Fruit fly (Drosophila melanogaster) whole organism, embryonic: Measurements from ENCODE around the gene MRG15.

Source experiments
- Antp ChIP-seq: fragments of 200-800 bp; sonication (Bioruptor generic); optimal IDR thresholded peaks from 3 replicates; lab custom pipeline; 2016; ENCODE audit warnings: missing biosample characterization, missing genetic modification characterization
- B-H2 ChIP-seq: fragments of 200-800 bp; sonication (Bioruptor generic); optimal IDR thresholded peaks from 2 replicates; lab custom pipeline; 2018; ENCODE audit warnings: missing biosample characterization, mild to moderate bottlenecking, missing genetic modification characterization
- CG10274 ChIP-seq: fragments of 200-800 bp; sonication (Bioruptor generic); optimal IDR thresholded peaks from 3 replicates; lab custom pipeline; 2017; ENCODE audit warnings: missing biosample characterization, mild to moderate bottlenecking, missing genetic modification characterization
- CG10321 ChIP-seq: fragments of 200-800 bp; sonication (Bioruptor generic); IDR thresholded peaks from 2 replicates; pipeline ENCODE4 v1.3.6; 2022; ENCODE audit warnings: missing biosample characterization, missing genetic modification characterization
- CG11247 ChIP-seq: fragments of 200-800 bp; sonication (Bioruptor generic); IDR thresholded peaks from 2 replicates; pipeline ENCODE4 v1.3.6; 2022; ENCODE audit warnings: missing biosample characterization, missing genetic modification characterization
- CG11456 ChIP-seq: fragments of 200-800 bp; sonication (Bioruptor generic); IDR thresholded peaks from 3 replicates; pipeline ENCODE4 v1.3.6; 2022; ENCODE audit warnings: missing biosample characterization, missing genetic modification characterization
- CG12659 ChIP-seq: fragments of 200-800 bp; sonication (Bioruptor generic); optimal IDR thresholded peaks from 3 replicates; lab custom pipeline; 2017; ENCODE audit warnings: mild to moderate bottlenecking, missing biosample characterization, missing genetic modification reagents, missing genetic modification characterization
- CG12744 ChIP-seq: fragments of 200-800 bp; sonication (Bioruptor generic); optimal IDR thresholded peaks from 2 replicates; lab custom pipeline; 2016; ENCODE audit warnings: missing biosample characterization, missing genetic modification characterization
- CG13296 ChIP-seq: fragments of 200-800 bp; sonication (Bioruptor generic); optimal IDR thresholded peaks from 3 replicates; lab custom pipeline; 2018; ENCODE audit warnings: missing biosample characterization, mild to moderate bottlenecking, missing genetic modification characterization
- CG15011 ChIP-seq: fragments of 200-800 bp; sonication (Bioruptor generic); optimal IDR thresholded peaks from 3 replicates; lab custom pipeline; 2018; ENCODE audit warnings: missing biosample characterization, mild to moderate bottlenecking, missing genetic modification characterization
- CG15696 ChIP-seq: fragments of 200-800 bp; sonication (Bioruptor generic); optimal IDR thresholded peaks from 2 replicates; lab custom pipeline; 2019; ENCODE audit warnings: missing biosample characterization, mild to moderate bottlenecking, missing genetic modification characterization, moderate library complexity
- CG1602 ChIP-seq: fragments of 200-800 bp; sonication (Bioruptor generic); optimal IDR thresholded peaks from 3 replicates; lab custom pipeline; 2016; ENCODE audit warnings: missing biosample characterization, missing genetic modification characterization
- CG3163 ChIP-seq: fragments of 200-800 bp; sonication (Bioruptor generic); optimal IDR thresholded peaks from 3 replicates; lab custom pipeline; 2016; ENCODE audit warnings: missing biosample characterization, missing genetic modification characterization
- CG6683 ChIP-seq: fragments of 200-800 bp; sonication (Bioruptor generic); optimal IDR thresholded peaks from 2 replicates; lab custom pipeline; 2017; ENCODE audit warnings: missing biosample characterization, mild to moderate bottlenecking, missing genetic modification characterization, missing genetic modification reagents
- CG6791 ChIP-seq: fragments of 200-800 bp; sonication (Bioruptor generic); IDR thresholded peaks from 3 replicates; pipeline ENCODE4 v1.3.6; 2022; ENCODE audit warnings: missing biosample characterization, missing genetic modification characterization; ENCODE audit not compliant: partially characterized antibody
- CG6854 ChIP-seq: fragments of 200-800 bp; sonication (Bioruptor generic); optimal IDR thresholded peaks from 3 replicates; lab custom pipeline; 2017; ENCODE audit warnings: missing biosample characterization, mild to moderate bottlenecking, missing genetic modification characterization
- CG7271 ChIP-seq: fragments of 200-800 bp; sonication (Bioruptor generic); optimal IDR thresholded peaks from 2 replicates; lab custom pipeline; 2018; ENCODE audit warnings: missing biosample characterization, mild to moderate bottlenecking, missing genetic modification characterization, moderate library complexity
- CG8388 ChIP-seq: fragments of 200-800 bp; sonication (Bioruptor generic); optimal IDR thresholded peaks from 2 replicates; lab custom pipeline; 2019; ENCODE audit warnings: missing biosample characterization, mild to moderate bottlenecking, missing genetic modification characterization, moderate library complexity
- CG9797 ChIP-seq: fragments of 200-800 bp; sonication (Bioruptor generic); optimal IDR thresholded peaks from 3 replicates; lab custom pipeline; 2018; ENCODE audit warnings: missing biosample characterization, mild to moderate bottlenecking, missing genetic modification characterization
- CG9932 ChIP-seq: fragments of 200-800 bp; sonication (Bioruptor generic); IDR thresholded peaks from 2 replicates; pipeline ENCODE4 v1.3.6; 2022; ENCODE audit warnings: missing biosample characterization, missing genetic modification characterization
- HLH4C ChIP-seq: fragments of 200-800 bp; sonication (Bioruptor generic); IDR thresholded peaks from 3 replicates; pipeline ENCODE4 v1.3.6; 2022; ENCODE audit warnings: missing biosample characterization, missing genetic modification characterization; ENCODE audit not compliant: partially characterized antibody
- Hmr ChIP-seq: fragments of 200-800 bp; sonication (Bioruptor generic); optimal IDR thresholded peaks from 3 replicates; lab custom pipeline; 2017; ENCODE audit warnings: mild to moderate bottlenecking, missing biosample characterization, missing genetic modification reagents, missing genetic modification characterization
- Lim3 ChIP-seq: fragments of 200-800 bp; sonication (Bioruptor generic); IDR thresholded peaks from 2 replicates; pipeline ENCODE4 v1.3.6; 2022; ENCODE audit warnings: missing biosample characterization, missing genetic modification characterization
- Mrtf ChIP-seq: fragments of 200-800 bp; sonication (Bioruptor generic); IDR thresholded peaks from 3 replicates; pipeline ENCODE4 v1.3.6; 2022; ENCODE audit warnings: missing biosample characterization, missing genetic modification characterization
- Optix ChIP-seq: fragments of 200-800 bp; sonication (Bioruptor generic); IDR thresholded peaks from 3 replicates; pipeline ENCODE4 v1.3.6; 2022; ENCODE audit warnings: missing biosample characterization, missing genetic modification characterization
- Rfx ChIP-seq: fragments of 200-800 bp; sonication (Bioruptor generic); IDR thresholded peaks from 2 replicates; pipeline ENCODE4 v1.3.6; 2022; ENCODE audit warnings: missing biosample characterization, missing genetic modification characterization
- Rx ChIP-seq: fragments of 200-800 bp; sonication (Bioruptor generic); IDR thresholded peaks from 2 replicates; pipeline ENCODE4 v1.3.6; 2022; ENCODE audit warnings: missing biosample characterization, missing genetic modification characterization
- Vsx1 ChIP-seq: fragments of 200-800 bp; sonication (Bioruptor generic); optimal IDR thresholded peaks from 2 replicates; lab custom pipeline; 2017; ENCODE audit warnings: missing biosample characterization, mild to moderate bottlenecking, missing genetic modification characterization, missing genetic modification reagents
- ac ChIP-seq: fragments of 200-800 bp; sonication (Bioruptor generic); optimal IDR thresholded peaks from 3 replicates; lab custom pipeline; 2017; ENCODE audit warnings: missing biosample characterization, mild to moderate bottlenecking, missing genetic modification characterization
- ci ChIP-seq: fragments of 200-800 bp; sonication (Bioruptor generic); IDR thresholded peaks from 3 replicates; pipeline ENCODE4 v1.3.6; 2022; ENCODE audit warnings: missing biosample characterization, missing genetic modification characterization
- crc ChIP-seq: fragments of 200-800 bp; sonication (Bioruptor generic); optimal IDR thresholded peaks from 2 replicates; lab custom pipeline; 2016; ENCODE audit warnings: missing biosample characterization, missing genetic modification characterization
- crp ChIP-seq, 2 experiments: fragments of 200-800 bp; sonication (Bioruptor generic); optimal IDR thresholded peaks; 2 replicates in 1 of 2; 3 replicates in 1 of 2; lab custom pipeline; 2017; ENCODE audit warnings: missing biosample characterization in 2 of 2, missing genetic modification characterization in 2 of 2, mild to moderate bottlenecking in 1 of 2, moderate library complexity in 1 of 2
- eve ChIP-seq, 2 experiments: fragments of >200 bp; optimal IDR thresholded peaks; 2 replicates each; lab custom pipeline; 2017; ENCODE audit warnings: missing biosample characterization in 2 of 2, missing genetic modification characterization in 2 of 2
- fd3F ChIP-seq: fragments of 200-800 bp; sonication (Bioruptor generic); optimal IDR thresholded peaks from 2 replicates; lab custom pipeline; 2018; ENCODE audit warnings: missing biosample characterization, mild to moderate bottlenecking, missing genetic modification characterization, moderate library complexity
- her ChIP-seq: fragments of 200-800 bp; sonication (Bioruptor generic); optimal IDR thresholded peaks from 2 replicates; lab custom pipeline; 2016; ENCODE audit warnings: missing biosample characterization, missing genetic modification characterization
- jigr1 ChIP-seq: fragments of 200-800 bp; sonication (Bioruptor generic); IDR thresholded peaks from 3 replicates; pipeline ENCODE4 v1.3.6; 2022; ENCODE audit warnings: missing biosample characterization, missing genetic modification characterization
- jing ChIP-seq: fragments of 200-800 bp; sonication (Bioruptor generic); optimal IDR thresholded peaks from 2 replicates; lab custom pipeline; 2018; ENCODE audit warnings: missing biosample characterization, mild to moderate bottlenecking, missing genetic modification characterization
- odd ChIP-seq: fragments of 200-800 bp; sonication (Bioruptor generic); optimal IDR thresholded peaks from 2 replicates; lab custom pipeline; 2017; ENCODE audit warnings: missing biosample characterization, mild to moderate bottlenecking, missing genetic modification characterization
- pb ChIP-seq: fragments of 200-800 bp; sonication (Bioruptor generic); optimal IDR thresholded peaks from 3 replicates; lab custom pipeline; 2016; ENCODE audit warnings: missing biosample characterization, missing genetic modification characterization
- rib ChIP-seq: fragments of 200-800 bp; sonication (Bioruptor generic); IDR thresholded peaks from 2 replicates; pipeline ENCODE4 v1.3.6; 2022; ENCODE audit warnings: missing biosample characterization, missing genetic modification characterization
- run ChIP-seq: fragments of 200-800 bp; sonication (Bioruptor generic); optimal IDR thresholded peaks from 3 replicates; lab custom pipeline; 2018; ENCODE audit warnings: missing biosample characterization, mild to moderate bottlenecking, missing genetic modification characterization
- sc ChIP-seq, 3 experiments: fragments of >200 bp in 2 of 3; fragments of 200-800 bp in 1 of 3; sonication (Bioruptor generic) in 1 of 3; optimal IDR thresholded peaks; 2 replicates in 2 of 3; 3 replicates in 1 of 3; lab custom pipeline; 2017; ENCODE audit warnings: mild to moderate bottlenecking in 1 of 3, missing biosample characterization in 1 of 3, missing genetic modification characterization in 1 of 3, missing genetic modification reagents in 1 of 3
- slou ChIP-seq: fragments of 200-800 bp; sonication (Bioruptor generic); optimal IDR thresholded peaks from 3 replicates; lab custom pipeline; 2016; ENCODE audit warnings: missing biosample characterization, missing genetic modification characterization
- so ChIP-seq: fragments of 200-800 bp; sonication (Bioruptor generic); IDR thresholded peaks from 3 replicates; pipeline ENCODE4 v1.3.6; 2022; ENCODE audit warnings: missing biosample characterization, missing genetic modification characterization
- tio ChIP-seq: fragments of 200-800 bp; sonication (Bioruptor generic); optimal IDR thresholded peaks from 2 replicates; lab custom pipeline; 2017; ENCODE audit warnings: missing biosample characterization, missing genetic modification characterization, inconsistent platforms
- trh ChIP-seq: fragments of 200-800 bp; sonication (Bioruptor generic); optimal IDR thresholded peaks from 2 replicates; lab custom pipeline; 2016; ENCODE audit warnings: missing biosample characterization, missing genetic modification characterization
- zen ChIP-seq: fragments of 200-800 bp; sonication (Bioruptor generic); optimal IDR thresholded peaks from 3 replicates; lab custom pipeline; 2018; ENCODE audit warnings: missing biosample characterization, mild to moderate bottlenecking, missing genetic modification characterization, moderate library complexity
- zf30C ChIP-seq: fragments of 200-800 bp; sonication (Bioruptor generic); optimal IDR thresholded peaks from 3 replicates; lab custom pipeline; 2018; ENCODE audit warnings: missing biosample characterization, mild to moderate bottlenecking, missing genetic modification characterization

MRG15 gene

dm6 chr3R:15262710-15263672, 14.9 kb downstream of the MRG15 start, which contains the start of the genes eIF2gamma and Set (continued):
- no peak for TF ChIP-seq crc (GFP tag; lab: Kevin White, UChicago)
- peak; percentile 54 for TF ChIP-seq CG9797
- no peak for TF ChIP-seq Lim3 (GFP tag; lab: Robert Waterston, UW)
- no peak for TF ChIP-seq CG10274 (GFP tag; lab: Kevin White, UChicago)
- TF ChIP-seq so (GFP tag; lab: Robert Waterston, UW): no peak
- TF ChIP-seq CG6854 (GFP tag; lab: Kevin White, UChicago): no peak
- no peak for TF ChIP-seq trh (GFP tag; lab: Kevin White, UChicago)
- TF ChIP-seq fd3F: no peak
- peak; percentile 99 for TF ChIP-seq CG6791 (GFP tag; lab: Robert Waterston, UW)
- TF ChIP-seq CG12744: no peak
- TF ChIP-seq CG6683 (GFP tag; lab: Kevin White, UChicago): no peak
- peak; percentile 98 for TF ChIP-seq HLH4C (GFP tag; lab: Robert Waterston, UW)
- peak; percentile 47 for TF ChIP-seq Antp (GFP tag; lab: Kevin White, UChicago)
- TF ChIP-seq CG13296 (GFP tag; lab: Kevin White, UChicago): no peak
- TF ChIP-seq jigr1 (GFP tag; lab: Robert Waterston, UW): no peak
- no peak for TF ChIP-seq Vsx1 (GFP tag; lab: Kevin White, UChicago)
- TF ChIP-seq Rfx: peak; percentile 86
- TF ChIP-seq eve (GFP tag; optimal IDR thresholded peaks at IDR 0.05; lab: Kevin White, UChicago): no peak
- TF ChIP-seq CG10321 (GFP tag; lab: Robert Waterston, UW): no peak
- peak; percentile 9 for TF ChIP-seq CG3163
- no peak for TF ChIP-seq rib (GFP tag; lab: Robert Waterston, UW)
- TF ChIP-seq her (GFP tag; lab: Kevin White, UChicago): peak; percentile 28
- TF ChIP-seq crp (GFP tag; optimal IDR thresholded peaks at IDR 0.05; lab: Kevin White, UChicago): peak in 1 of 2 experiments; percentile 35
- no peak for TF ChIP-seq CG1602 (GFP tag; lab: Kevin White, UChicago)
- TF ChIP-seq Hmr: no peak
- TF ChIP-seq CG15011 (GFP tag; lab: Kevin White, UChicago): no peak
- no peak for TF ChIP-seq tio (GFP tag; lab: Kevin White, UChicago)
- 0 out of 3 replicates have a peak, but pooled peaks have one; percentile 55 for TF ChIP-seq ci
- TF ChIP-seq CG11247 (GFP tag; lab: Robert Waterston, UW): no peak
- no peak for TF ChIP-seq zf30C (GFP tag; lab: Kevin White, UChicago)
- no peak for TF ChIP-seq pb (GFP tag; lab: Kevin White, UChicago)
- peak; percentile 87 for TF ChIP-seq CG9932 (GFP tag; lab: Robert Waterston, UW)
- no peak for TF ChIP-seq Optix
- TF ChIP-seq CG11456: peak; percentile 78; the same call in 2 of the 3 replicates
- peak; percentile 68 for TF ChIP-seq CG12659 (GFP tag; lab: Kevin White, UChicago)
- TF ChIP-seq sc (optimal IDR thresholded peaks at IDR 0.05; lab: Kevin White, UChicago): no peak
- no peak for TF ChIP-seq sc (GFP tag; optimal IDR thresholded peaks at IDR 0.05; lab: Kevin White, UChicago)
- no peak for TF ChIP-seq jing
- TF ChIP-seq run (tag; lab: Kevin White, UChicago): no peak
- no peak for TF ChIP-seq CG15696 (tag; lab: Kevin White, UChicago)
- TF ChIP-seq Mrtf (GFP tag; lab: Robert Waterston, UW): 0 out of 3 replicates have a peak, but pooled peaks have one; percentile 33
- TF ChIP-seq CG7271 (tag; lab: Kevin White, UChicago): no peak
- no peak for TF ChIP-seq slou
- TF ChIP-seq zen (tag; lab: Kevin White, UChicago): peak; percentile 56
- TF ChIP-seq Rx (GFP tag; lab: Robert Waterston, UW): no peak
- peak; percentile 74 for TF ChIP-seq B-H2 (GFP tag; lab: Kevin White, UChicago)
- TF ChIP-seq CG8388 (GFP tag; lab: Kevin White, UChicago): no peak
- no peak for TF ChIP-seq odd
- TF ChIP-seq ac: no peak
